Worm (Caenorhabditis elegans) whole organism, mixed stage, embryonic: ENCODE measurements around the gene C05G5.5.

Experiments
- blmp-1 ChIP-seq: fragments of 150-350 bp; optimal IDR thresholded peaks from 2 replicates; lab custom pipeline; 2014; ENCODE audit warnings: missing biosample characterization, missing genetic modification characterization
- elt-3 ChIP-seq: fragments of 150-350 bp; optimal IDR thresholded peaks from 2 replicates; lab custom pipeline; 2014; ENCODE audit warnings: missing biosample characterization, missing genetic modification characterization
- flh-1 ChIP-seq: fragments of 200-800 bp; sonication (Bioruptor generic); optimal IDR thresholded peaks from 2 replicates; lab custom pipeline; 2018; ENCODE audit warnings: mild to moderate bottlenecking, missing genetic modification characterization, moderate library complexity, missing compliant biosample characterization
- nhr-28 ChIP-seq: fragments of 150-350 bp; optimal IDR thresholded peaks from 2 replicates; lab custom pipeline; 2014; ENCODE audit warnings: missing biosample characterization, missing genetic modification characterization
- pha-4 ChIP-seq: fragments of 150-350 bp; optimal IDR thresholded peaks from 2 replicates; lab custom pipeline; 2018; ENCODE audit warnings: missing biosample characterization, missing genetic modification reagents, missing genetic modification characterization
- sptf-1 ChIP-seq: sonication (generic microtip); optimal IDR thresholded peaks from 2 replicates; lab custom pipeline; 2017; ENCODE audit warnings: mild to moderate bottlenecking, missing genetic modification characterization, moderate library complexity, missing compliant biosample characterization
- unc-62 ChIP-seq: fragments of 150-350 bp; optimal IDR thresholded peaks from 2 replicates; lab custom pipeline; 2014; ENCODE audit warnings: missing biosample characterization, missing genetic modification reagents, missing genetic modification characterization
- zip-8 ChIP-seq: fragments of 150-350 bp; optimal IDR thresholded peaks from 2 replicates; lab custom pipeline; 2014; ENCODE audit warnings: missing biosample characterization, missing genetic modification characterization

DNA sequence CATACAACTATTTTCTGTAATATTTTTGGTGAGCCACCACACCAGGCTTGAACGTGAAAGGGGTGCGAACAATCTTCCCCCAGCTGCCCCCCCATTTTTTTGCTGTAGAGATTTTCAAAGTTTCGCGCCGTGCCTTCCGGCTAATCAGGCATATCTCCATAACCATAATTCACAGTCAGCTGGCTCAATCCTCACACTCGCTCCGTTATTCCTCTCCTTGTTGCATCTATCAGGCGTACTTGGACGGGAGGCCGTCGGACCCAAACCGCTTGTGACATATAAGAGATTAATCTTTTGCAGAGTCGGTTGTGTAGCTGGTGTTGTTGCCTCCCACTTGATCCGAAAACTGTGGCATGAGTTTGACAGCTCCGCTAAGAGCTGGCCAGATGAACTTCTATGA is 12.3 kb upstream of the C05G5.5 start, which contains the start of gene unc-3:
- TF ChIP-seq blmp-1 (tag; lab: Kevin White, UChicago) = no peak
- no peak for TF ChIP-seq elt-3
- TF ChIP-seq nhr-28 (tag; lab: Kevin White, UChicago) = no peak
- no peak for TF ChIP-seq sptf-1 (tag; lab: Kevin White, UChicago)
- no peak for TF ChIP-seq unc-62 (GFP tag; lab: Kevin White, UChicago)
- no peak for TF ChIP-seq zip-8 (tag; lab: Kevin White, UChicago)
- no peak for TF ChIP-seq pha-4 (tag; lab: Kevin White, UChicago)
- no peak for TF ChIP-seq flh-1
